Fruit fly (Drosophila melanogaster): Measurements from ENCODE around the gene Diedel2.

DNA sequence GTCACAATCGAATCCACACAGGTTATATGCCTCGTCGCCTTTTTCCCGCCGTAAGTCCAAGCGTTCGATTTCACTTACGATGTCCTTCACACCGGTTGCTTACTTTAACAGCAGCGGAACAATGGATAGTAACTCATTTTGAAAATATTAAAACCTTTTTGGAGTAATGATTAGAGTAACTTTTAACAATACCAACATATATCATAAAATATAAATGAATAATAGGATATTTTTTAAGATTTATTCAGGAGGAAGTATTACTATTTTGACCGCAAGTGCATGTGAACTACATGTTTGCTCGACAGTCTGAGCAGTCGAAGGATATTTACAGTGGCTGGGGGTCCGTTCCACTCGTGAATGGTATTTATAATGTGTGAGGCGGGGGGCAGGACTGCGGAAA lies 8.9 kb downstream of the Diedel2 start:
- TF ChIP-seq CG15710 (tag; optimal IDR thresholded peaks at IDR 0.05) = peak; percentile 57
- TF ChIP-seq D1 (tag; optimal IDR thresholded peaks at IDR 0.05) = no peak
- TF ChIP-seq CG34367 (tag; optimal IDR thresholded peaks at IDR 0.05) = peak; percentile 33
- TF ChIP-seq CG12605 (GFP tag; IDR thresholded peaks at IDR 0.05) = peak; percentile 25; the same call in 1 of the 2 replicates
- TF ChIP-seq CG9948 (tag; optimal IDR thresholded peaks at IDR 0.05) = peak; percentile 27

Data from whole organism, pupa.